Worm (Caenorhabditis elegans) whole organism, late embryonic: ENCODE data around the gene otpl-8.

Experiments used
- fax-1 ChIP-seq: sonication (generic microtip); optimal IDR thresholded peaks from 2 replicates; lab custom pipeline; 2016; ENCODE audit warnings: missing genotype, missing genetic modification characterization, missing compliant biosample characterization
- nfya-1 ChIP-seq: sonication (generic microtip); optimal IDR thresholded peaks from 2 replicates; lab custom pipeline; 2017; ENCODE audit warnings: missing genetic modification characterization, mild to moderate bottlenecking, missing compliant biosample characterization, antibody characterized with exemption, moderate library complexity
- pag-3 ChIP-seq: sonication (generic microtip); optimal IDR thresholded peaks from 2 replicates; lab custom pipeline; 2016; ENCODE audit warnings: missing compliant biosample characterization, missing genetic modification characterization, borderline replicate concordance
- tbx-2 ChIP-seq: sonication (generic microtip); optimal IDR thresholded peaks from 2 replicates; lab custom pipeline; 2016; ENCODE audit warnings: missing genetic modification characterization, missing compliant biosample characterization
- zip-5 ChIP-seq: sonication (generic microtip); optimal IDR thresholded peaks from 2 replicates; lab custom pipeline; 2016; ENCODE audit warnings: missing genetic modification characterization, missing compliant biosample characterization
- ztf-16 ChIP-seq: sonication (generic microtip); optimal IDR thresholded peaks from 2 replicates; lab custom pipeline; 2017; ENCODE audit warnings: missing genetic modification characterization, missing compliant biosample characterization

ce11 chrX:12230357-12230756 is 40.4 kb downstream of the otpl-8 start:
- TF ChIP-seq nfya-1 (tag; lab: Kevin White, UChicago): no peak
- no peak for TF ChIP-seq fax-1
- TF ChIP-seq ztf-16: no peak
- TF ChIP-seq zip-5: no peak
- no peak for TF ChIP-seq tbx-2
- no peak for TF ChIP-seq pag-3 (tag; lab: Kevin White, UChicago)
